Fruit fly (Drosophila melanogaster) whole organism: ENCODE results near the gene svp.

Source experiments
- CG8478 ChIP-seq: fragments of >200 bp; optimal IDR thresholded peaks from 2 replicates; lab custom pipeline; 2018; ENCODE audit warnings: inconsistent platforms
- EcR ChIP-seq, 2 experiments: fragments of >200 bp; optimal IDR thresholded peaks; 2 replicates each; lab custom pipeline; 2017; ENCODE audit warnings: missing biosample characterization in 2 of 2, missing genetic modification characterization in 2 of 2, missing genetic modification reagents in 2 of 2
- pan ChIP-seq: fragments of >200 bp; optimal IDR thresholded peaks from 2 replicates; lab custom pipeline; 2017
- psq ChIP-seq: fragments of >200 bp; optimal IDR thresholded peaks from 2 replicates; lab custom pipeline; 2017

dm6 chr3R:12341374-12341773 lies 82.8 kb downstream of the svp start, which contains the start of gene Sgsf:
- TF ChIP-seq pan (lab: Kevin White, UChicago) (no peak), EcR (GFP tag; optimal IDR thresholded peaks at IDR 0.05; lab: Kevin White, UChicago) (no peak), psq (lab: Kevin White, UChicago) (no peak), CG8478 (lab: Kevin White, UChicago) (no peak)
